Fruit fly (Drosophila melanogaster) whole organism, prepupa: ENCODE data around the gene RabX6.
A peak's percentile ranks its signal among the peaks of the same experiment; 100 is the strongest.

Experiments
- Blimp-1 ChIP-seq: fragments of 200-800 bp; sonication (Bioruptor generic); optimal IDR thresholded peaks from 3 replicates; lab custom pipeline; 2017; ENCODE audit warnings: missing biosample characterization, missing genetic modification characterization, mild to moderate bottlenecking, moderate library complexity, missing genetic modification reagents
- CG10631 ChIP-seq: fragments of 200-800 bp; sonication (Bioruptor generic); optimal IDR thresholded peaks from 2 replicates; lab custom pipeline; 2016; ENCODE audit warnings: missing biosample characterization, missing genetic modification characterization
- CG11294 ChIP-seq: fragments of 200-800 bp; sonication (Bioruptor generic); IDR thresholded peaks from 2 replicates; pipeline ENCODE4 v1.3.6; 2022; ENCODE audit warnings: missing biosample characterization, missing genetic modification characterization
- CG11762 ChIP-seq: fragments of 200-800 bp; sonication (Bioruptor generic); optimal IDR thresholded peaks from 3 replicates; lab custom pipeline; 2016; ENCODE audit warnings: missing biosample characterization, missing genetic modification characterization; ENCODE audit not compliant: insufficient read depth
- CG15336 ChIP-seq: fragments of 200-800 bp; sonication (Bioruptor generic); IDR thresholded peaks from 2 replicates; pipeline ENCODE4 v1.3.6; 2022; ENCODE audit warnings: missing biosample characterization, missing genetic modification characterization
- CG1621 ChIP-seq: fragments of 200-800 bp; sonication (Bioruptor generic); optimal IDR thresholded peaks from 3 replicates; lab custom pipeline; 2018; ENCODE audit warnings: missing biosample characterization, mild to moderate bottlenecking, missing genetic modification characterization
- CG16779 ChIP-seq: fragments of 200-800 bp; sonication (Bioruptor generic); optimal IDR thresholded peaks from 3 replicates; lab custom pipeline; 2017; ENCODE audit warnings: missing biosample characterization, mild to moderate bottlenecking, missing genetic modification characterization
- CG31627 ChIP-seq: fragments of 200-800 bp; sonication (Bioruptor generic); optimal IDR thresholded peaks from 3 replicates; lab custom pipeline; 2016; ENCODE audit warnings: missing biosample characterization, missing genetic modification characterization
- CG32006 ChIP-seq: fragments of 200-800 bp; sonication (Bioruptor generic); optimal IDR thresholded peaks from 3 replicates; lab custom pipeline; 2017; ENCODE audit warnings: missing biosample characterization, mild to moderate bottlenecking, missing genetic modification characterization
- CG34406 ChIP-seq: fragments of 200-800 bp; sonication (Bioruptor generic); optimal IDR thresholded peaks from 3 replicates; lab custom pipeline; 2016; ENCODE audit warnings: missing biosample characterization, missing genetic modification characterization
- CG3919 ChIP-seq: fragments of 200-800 bp; sonication (Bioruptor generic); optimal IDR thresholded peaks from 3 replicates; lab custom pipeline; 2016; ENCODE audit warnings: missing biosample characterization, missing genetic modification characterization
- CG6163 ChIP-seq: fragments of 200-800 bp; sonication (Bioruptor generic); IDR thresholded peaks from 3 replicates; pipeline ENCODE4 v1.3.6; 2022; ENCODE audit warnings: missing biosample characterization, missing genetic modification characterization
- CG6276 ChIP-seq: fragments of 200-800 bp; sonication (Bioruptor generic); optimal IDR thresholded peaks from 2 replicates; lab custom pipeline; 2017; ENCODE audit warnings: missing biosample characterization, mild to moderate bottlenecking, missing genetic modification characterization
- CG6792 ChIP-seq: fragments of 200-800 bp; sonication (Bioruptor generic); optimal IDR thresholded peaks from 3 replicates; lab custom pipeline; 2016; ENCODE audit warnings: missing biosample characterization, missing genetic modification characterization
- CG6808 ChIP-seq: fragments of 200-800 bp; sonication (Bioruptor generic); optimal IDR thresholded peaks from 3 replicates; lab custom pipeline; 2017; ENCODE audit warnings: missing biosample characterization, missing genetic modification characterization, mild to moderate bottlenecking, moderate library complexity, missing genetic modification reagents
- CG7368 ChIP-seq: fragments of 200-800 bp; sonication (Bioruptor generic); optimal IDR thresholded peaks from 3 replicates; lab custom pipeline; 2016; ENCODE audit warnings: missing biosample characterization, missing genetic modification characterization
- CG8119 ChIP-seq: fragments of 200-800 bp; sonication (Bioruptor generic); IDR thresholded peaks from 3 replicates; pipeline ENCODE4 v1.3.6; 2022; ENCODE audit warnings: missing biosample characterization, missing genetic modification characterization
- CG8319 ChIP-seq: fragments of 200-800 bp; sonication (Bioruptor generic); optimal IDR thresholded peaks from 3 replicates; lab custom pipeline; 2016; ENCODE audit warnings: missing biosample characterization, missing genetic modification characterization
- CG8632 ChIP-seq: fragments of 200-800 bp; sonication (Bioruptor generic); optimal IDR thresholded peaks from 3 replicates; lab custom pipeline; 2016; ENCODE audit warnings: missing biosample characterization, missing genetic modification characterization
- Eip78C ChIP-seq: fragments of 200-800 bp; sonication (Bioruptor generic); peaks from one replicate; lab custom pipeline; 2016; ENCODE audit warnings: missing biosample characterization, missing genetic modification characterization
- Eip93F ChIP-seq: fragments of 200-800 bp; sonication (Bioruptor generic); optimal IDR thresholded peaks from 2 replicates; lab custom pipeline; 2016; ENCODE audit warnings: missing biosample characterization, mild to moderate bottlenecking, missing genetic modification characterization
- Ets21C ChIP-seq: fragments of 200-800 bp; sonication (Bioruptor generic); optimal IDR thresholded peaks from 3 replicates; lab custom pipeline; 2016; ENCODE audit warnings: missing biosample characterization, missing genetic modification characterization
- Gug ChIP-seq: fragments of 200-800 bp; sonication (Bioruptor generic); IDR thresholded peaks from 2 replicates; pipeline ENCODE4 v1.3.6; 2022; ENCODE audit warnings: missing biosample characterization, missing genetic modification characterization
- Hr38 ChIP-seq: sonication (Bioruptor generic); optimal IDR thresholded peaks from 2 replicates; lab custom pipeline; 2016; ENCODE audit warnings: missing biosample characterization, missing genetic modification characterization
- Hr39 ChIP-seq: fragments of 200-800 bp; sonication (Bioruptor generic); optimal IDR thresholded peaks from 2 replicates; lab custom pipeline; 2016; ENCODE audit warnings: missing biosample characterization, missing genetic modification characterization
- Hr4 ChIP-seq: fragments of 200-800 bp; sonication (Bioruptor generic); optimal IDR thresholded peaks from 3 replicates; lab custom pipeline; 2016; ENCODE audit warnings: missing biosample characterization, missing genetic modification characterization
- Met ChIP-seq: fragments of 200-800 bp; sonication (Bioruptor generic); optimal IDR thresholded peaks from 3 replicates; lab custom pipeline; 2016; ENCODE audit warnings: missing biosample characterization, missing genetic modification characterization
- OdsH ChIP-seq: fragments of 200-800 bp; sonication (Bioruptor generic); optimal IDR thresholded peaks from 3 replicates; lab custom pipeline; 2016; ENCODE audit warnings: missing biosample characterization, missing genetic modification characterization
- Smox ChIP-seq: fragments of 200-800 bp; sonication (Bioruptor generic); optimal IDR thresholded peaks from 3 replicates; lab custom pipeline; 2016; ENCODE audit warnings: missing biosample characterization, missing genetic modification characterization
- Sox102F ChIP-seq: fragments of 200-800 bp; sonication (Bioruptor generic); optimal IDR thresholded peaks from 2 replicates; lab custom pipeline; 2016; ENCODE audit warnings: missing biosample characterization, mild to moderate bottlenecking, missing genetic modification characterization
- Sox14 ChIP-seq: fragments of 200-800 bp; sonication (Bioruptor generic); optimal IDR thresholded peaks from 3 replicates; lab custom pipeline; 2016; ENCODE audit warnings: missing biosample characterization, missing genetic modification characterization
- Sox15 ChIP-seq: fragments of 200-800 bp; sonication (Bioruptor generic); optimal IDR thresholded peaks from 3 replicates; lab custom pipeline; 2016; ENCODE audit warnings: missing biosample characterization, missing genetic modification characterization
- achi ChIP-seq: fragments of 200-800 bp; sonication (Bioruptor generic); optimal IDR thresholded peaks from 3 replicates; lab custom pipeline; 2016; ENCODE audit warnings: missing biosample characterization, missing genetic modification characterization
- acj6 ChIP-seq: fragments of 200-800 bp; sonication (Bioruptor generic); optimal IDR thresholded peaks from 3 replicates; lab custom pipeline; 2016; ENCODE audit warnings: missing biosample characterization, missing genetic modification characterization
- dac ChIP-seq: fragments of 200-800 bp; sonication (Bioruptor generic); optimal IDR thresholded peaks from 2 replicates; lab custom pipeline; 2017; ENCODE audit warnings: missing biosample characterization, mild to moderate bottlenecking, missing genetic modification characterization
- dsx ChIP-seq: fragments of 200-800 bp; optimal IDR thresholded peaks from 3 replicates; lab custom pipeline; 2019; ENCODE audit warnings: missing biosample characterization, mild to moderate bottlenecking, missing genetic modification characterization, moderate library complexity; ENCODE audit not compliant: poor library complexity, severe bottlenecking
- eg ChIP-seq: fragments of 200-800 bp; sonication (Bioruptor generic); IDR thresholded peaks from 3 replicates; pipeline ENCODE4 v1.3.6; 2022; ENCODE audit warnings: missing biosample characterization, missing genetic modification characterization
- esn ChIP-seq: fragments of 200-800 bp; sonication (Bioruptor generic); optimal IDR thresholded peaks from 2 replicates; lab custom pipeline; 2016; ENCODE audit warnings: missing biosample characterization, mild to moderate bottlenecking, missing genetic modification characterization, moderate library complexity
- fd59A ChIP-seq: fragments of 200-800 bp; sonication (Bioruptor generic); optimal IDR thresholded peaks from 2 replicates; lab custom pipeline; 2017; ENCODE audit warnings: missing biosample characterization, mild to moderate bottlenecking, missing genetic modification characterization, missing genetic modification reagents
- fd85E ChIP-seq: fragments of 200-800 bp; sonication (Bioruptor generic); optimal IDR thresholded peaks from 3 replicates; lab custom pipeline; 2016; ENCODE audit warnings: missing biosample characterization, missing genetic modification characterization
- lz ChIP-seq: fragments of 200-800 bp; sonication (Bioruptor generic); optimal IDR thresholded peaks from 3 replicates; lab custom pipeline; 2016; ENCODE audit warnings: missing biosample characterization, missing genetic modification characterization
- net ChIP-seq: fragments of 200-800 bp; sonication (Bioruptor generic); optimal IDR thresholded peaks from 3 replicates; lab custom pipeline; 2016; ENCODE audit warnings: missing biosample characterization, missing genetic modification characterization
- pdm3 ChIP-seq: fragments of 200-800 bp; sonication (Bioruptor generic); optimal IDR thresholded peaks from 3 replicates; lab custom pipeline; 2016; ENCODE audit warnings: missing biosample characterization, missing genetic modification characterization
- spab ChIP-seq: fragments of 200-800 bp; sonication (Bioruptor generic); optimal IDR thresholded peaks from 2 replicates; lab custom pipeline; 2017; ENCODE audit warnings: missing biosample characterization, mild to moderate bottlenecking, missing genetic modification characterization, missing genetic modification reagents
- ss ChIP-seq, 2 experiments: fragments of 200-800 bp; sonication (Bioruptor generic); optimal IDR thresholded peaks; 2 replicates in 1 of 2; 3 replicates in 1 of 2; lab custom pipeline; 2017 to 2018; ENCODE audit warnings: mild to moderate bottlenecking in 2 of 2, missing biosample characterization in 2 of 2, missing genetic modification characterization in 2 of 2, moderate library complexity in 1 of 2
- svp ChIP-seq: fragments of 200-800 bp; sonication (Bioruptor generic); peaks from one replicate; lab custom pipeline; 2016; ENCODE audit warnings: missing biosample characterization, missing genetic modification characterization
- topi ChIP-seq: fragments of 200-800 bp; sonication (Bioruptor generic); optimal IDR thresholded peaks from 3 replicates; lab custom pipeline; 2016; ENCODE audit warnings: missing biosample characterization, missing genetic modification characterization
- vri ChIP-seq: fragments of 200-800 bp; sonication (Bioruptor generic); optimal IDR thresholded peaks from 3 replicates; lab custom pipeline; 2016; ENCODE audit warnings: missing biosample characterization, mild to moderate bottlenecking, missing genetic modification characterization

RabX6 gene

DNA sequence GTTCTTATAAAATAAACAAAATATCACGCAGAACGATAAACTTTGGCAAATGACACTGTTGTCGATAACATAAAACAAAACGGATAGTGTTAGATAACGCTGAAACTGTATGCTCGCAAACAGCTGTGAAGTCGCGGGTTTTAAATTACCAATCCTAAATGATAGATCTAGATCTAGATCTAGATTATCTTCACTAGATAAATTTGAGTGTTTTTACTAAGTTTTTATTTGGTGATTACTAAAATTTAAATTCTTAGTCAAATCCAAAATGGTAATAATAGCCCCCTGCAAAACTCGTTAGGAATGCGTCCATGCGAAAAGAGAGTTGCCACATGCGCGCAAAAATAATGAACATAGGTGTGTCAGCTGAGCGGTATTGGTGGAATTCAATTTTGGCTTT, 36.3 kb upstream of the RabX6 start, which contains the start of the genes MED30 and Rev1 (continued):
- TF ChIP-seq lz (GFP tag; lab: Kevin White, UChicago) = peak; percentile 97
- TF ChIP-seq vri (GFP tag; lab: Kevin White, UChicago) = peak; percentile 90
- TF ChIP-seq acj6 (GFP tag; lab: Kevin White, UChicago) = peak; percentile 96
- peak; percentile 92 for TF ChIP-seq CG11762 (GFP tag; lab: Kevin White, UChicago)
- TF ChIP-seq CG1621 (tag; lab: Kevin White, UChicago) = peak; percentile 77
- peak; percentile 96 for TF ChIP-seq Hr4 (GFP tag; lab: Kevin White, UChicago)
- TF ChIP-seq Blimp-1 (GFP tag; lab: Kevin White, UChicago) = peak; percentile 64
- TF ChIP-seq CG8119 (GFP tag; lab: Robert Waterston, UW) = peak; percentile 80
- peak; percentile 92 for TF ChIP-seq eg
- TF ChIP-seq spab = peak; percentile 67
- peak; percentile 38 to 80 for TF ChIP-seq ss (GFP tag; optimal IDR thresholded peaks at IDR 0.05; lab: Kevin White, UChicago)
- peak; percentile 91 for TF ChIP-seq Sox15
- TF ChIP-seq CG6276 = peak; percentile 70
- TF ChIP-seq CG6792 = peak; percentile 90
- peak; percentile 97 for TF ChIP-seq esn (GFP tag; lab: Kevin White, UChicago)
- TF ChIP-seq CG8319 = peak; percentile 92
- TF ChIP-seq Smox = peak; percentile 94
- TF ChIP-seq Met (GFP tag; lab: Kevin White, UChicago) = peak; percentile 96
- TF ChIP-seq fd59A (GFP tag; lab: Kevin White, UChicago) = peak; percentile 71
- peak; percentile 92 for TF ChIP-seq CG8632
- TF ChIP-seq Eip93F (GFP tag; lab: Kevin White, UChicago) = peak; percentile 72
- peak; percentile 96 for TF ChIP-seq OdsH (GFP tag; lab: Kevin White, UChicago)
- peak; percentile 95 for TF ChIP-seq Ets21C (GFP tag; lab: Kevin White, UChicago)
- TF ChIP-seq CG6808 (GFP tag; lab: Kevin White, UChicago) = peak; percentile 69
- TF ChIP-seq dac (GFP tag; lab: Kevin White, UChicago) = peak; percentile 85
- TF ChIP-seq Eip78C (GFP tag; lab: Kevin White, UChicago) = peak; percentile 97
- peak; percentile 92 for TF ChIP-seq Hr38 (GFP tag; lab: Kevin White, UChicago)
- TF ChIP-seq CG16779 (tag; lab: Kevin White, UChicago) = peak; percentile 63
- peak; percentile 97 for TF ChIP-seq pdm3 (GFP tag; lab: Kevin White, UChicago)
- TF ChIP-seq fd85E = peak; percentile 81
- TF ChIP-seq achi (GFP tag; lab: Kevin White, UChicago) = peak; percentile 95
- peak; percentile 95 for TF ChIP-seq Sox102F
- TF ChIP-seq CG34406 (GFP tag; lab: Kevin White, UChicago) = peak; percentile 93
- TF ChIP-seq CG15336 (GFP tag; lab: Robert Waterston, UW) = peak; percentile 87
- peak; percentile 97 for TF ChIP-seq Hr39 (GFP tag; lab: Kevin White, UChicago)
- TF ChIP-seq CG7368 (GFP tag; lab: Kevin White, UChicago) = peak; percentile 91

DNA sequence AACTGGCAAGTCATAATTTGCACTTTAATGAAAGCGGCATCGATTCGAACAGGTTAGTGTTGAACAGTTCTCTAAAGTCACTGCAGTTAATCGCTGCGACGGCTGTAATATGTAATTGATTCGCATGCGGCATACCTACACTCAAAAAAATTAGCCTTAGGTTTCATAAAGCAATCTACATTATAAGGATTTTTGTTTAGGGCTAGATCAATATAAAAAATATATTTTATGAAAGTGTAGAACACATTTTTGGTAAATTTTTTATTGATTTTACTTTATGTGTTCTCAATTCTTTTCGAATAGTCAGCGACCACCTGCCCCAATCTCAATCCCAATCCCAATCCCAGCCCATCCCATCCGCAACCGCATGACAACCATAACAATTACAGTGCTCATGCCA, 32.0 kb upstream of the RabX6 start:
- TF ChIP-seq CG6163 (peak; percentile 41; the same call in 1 of the 3 replicates), CG6808 (GFP tag; lab: Kevin White, UChicago) (peak; percentile 19), net (no peak), svp (peak; percentile 54), Smox (no peak), Eip78C (GFP tag; lab: Kevin White, UChicago) (peak; percentile 74), Met (GFP tag; lab: Kevin White, UChicago) (no peak), CG10631 (peak; percentile 14), OdsH (GFP tag; lab: Kevin White, UChicago) (peak; percentile 20), CG6792 (no peak), Gug (GFP tag; lab: Robert Waterston, UW) (peak; percentile 24; the same call in 1 of the 2 replicates), CG31627 (no peak), dsx (peak; percentile 0), CG15336 (GFP tag; lab: Robert Waterston, UW) (peak; percentile 59), CG32006 (GFP tag; lab: Kevin White, UChicago) (peak; percentile 43), ss (GFP tag; optimal IDR thresholded peaks at IDR 0.05; lab: Kevin White, UChicago) (no peak), CG3919 (GFP tag; lab: Kevin White, UChicago) (peak; percentile 24), spab (peak; percentile 3), Hr4 (GFP tag; lab: Kevin White, UChicago) (peak; percentile 18), Sox15 (no peak), eg (peak; percentile 47; the same call in 2 of the 3 replicates), pdm3 (GFP tag; lab: Kevin White, UChicago) (peak; percentile 12), fd59A (GFP tag; lab: Kevin White, UChicago) (no peak), CG11294 (GFP tag; lab: Robert Waterston, UW) (peak; percentile 46; the same call in 1 of the 2 replicates), achi (GFP tag; lab: Kevin White, UChicago) (peak; percentile 1), topi (GFP tag; lab: Kevin White, UChicago) (peak; percentile 3), CG8119 (GFP tag; lab: Robert Waterston, UW) (peak; percentile 32; the same call in 1 of the 3 replicates), Sox14 (GFP tag; lab: Kevin White, UChicago) (peak; percentile 2)
- TF ChIP-seq, all 60 proteins: peak for 20
